Fruit fly (Drosophila melanogaster): ENCODE results near the gene CG5381.

- TF ChIP-seq psq (optimal IDR thresholded peaks at IDR 0.05): no peak
- no peak for TF ChIP-seq h (optimal IDR thresholded peaks at IDR 0.05)
Observed at dm6 chr2L:10362408-10363067, 39.6 kb upstream of the CG5381 start, which contains the start of the genes Cand1 and pim.
